Worm (Caenorhabditis elegans): Measurements from ENCODE around the gene mdt-4.

ce11 chrII:4986664-4987063, 42.9 kb upstream of the mdt-4 start:
- TF ChIP-seq ceh-82 (tag; optimal IDR thresholded peaks at IDR 0.05) (no peak), T20F7.1 (GFP tag; optimal IDR thresholded peaks at IDR 0.05) (no peak), dmd-8 (GFP tag; IDR thresholded peaks at IDR 0.05) (no peak), F26F4.8 (GFP tag; conservative IDR thresholded peaks at IDR 0.05) (no peak), egl-27 (tag; optimal IDR thresholded peaks at IDR 0.05) (no peak), zag-1 (tag; optimal IDR thresholded peaks at IDR 0.05) (no peak), ces-1 (GFP tag; optimal IDR thresholded peaks at IDR 0.05) (no peak), cey-2 (tag; optimal IDR thresholded peaks at IDR 0.05; ENCODE audit: borderline replicate concordance, insufficient read depth) (no peak), nhr-77 (tag; optimal IDR thresholded peaks at IDR 0.05) (no peak)
